Worm (Caenorhabditis elegans) whole organism, mixed stage, embryonic: ENCODE results near the gene F23B12.4.

Source experiments
- M03D4.4 ChIP-seq: sonication (generic microtip); optimal IDR thresholded peaks from 2 replicates; lab custom pipeline; 2017; ENCODE audit warnings: mild to moderate bottlenecking, missing genetic modification characterization, missing compliant biosample characterization
- blmp-1 ChIP-seq: fragments of 150-350 bp; optimal IDR thresholded peaks from 2 replicates; lab custom pipeline; 2014; ENCODE audit warnings: missing biosample characterization, missing genetic modification characterization
- ceh-39 ChIP-seq: fragments of 150-350 bp; optimal IDR thresholded peaks from 2 replicates; lab custom pipeline; 2014; ENCODE audit warnings: missing biosample characterization, missing genetic modification characterization
- ceh-43 ChIP-seq: fragments of 200-800 bp; sonication (Bioruptor generic); optimal IDR thresholded peaks from 2 replicates; lab custom pipeline; 2018; ENCODE audit warnings: mild to moderate bottlenecking, missing genetic modification characterization, moderate library complexity, missing compliant biosample characterization
- ceh-83 ChIP-seq: fragments of 200-800 bp; sonication (Bioruptor generic); optimal IDR thresholded peaks from 2 replicates; lab custom pipeline; 2018; ENCODE audit warnings: mild to moderate bottlenecking, missing genetic modification characterization, missing compliant biosample characterization
- ces-1 ChIP-seq: fragments of 150-350 bp; optimal IDR thresholded peaks from 2 replicates; lab custom pipeline; 2014; ENCODE audit warnings: missing biosample characterization, missing genetic modification reagents, missing genetic modification characterization
- cnd-1 ChIP-seq: fragments of 200-800 bp; sonication (Bioruptor generic); optimal IDR thresholded peaks from 2 replicates; lab custom pipeline; 2018; ENCODE audit warnings: mild to moderate bottlenecking, missing genetic modification characterization, missing compliant biosample characterization
- drap-1 ChIP-seq: fragments of 200-800 bp; sonication (Bioruptor generic); optimal IDR thresholded peaks from 3 replicates; lab custom pipeline; 2018; ENCODE audit warnings: mild to moderate bottlenecking, missing genetic modification characterization, missing compliant biosample characterization
- elt-1 ChIP-seq: sonication (generic microtip); optimal IDR thresholded peaks from 2 replicates; lab custom pipeline; 2017; ENCODE audit warnings: missing genetic modification characterization, mild to moderate bottlenecking, missing compliant biosample characterization, antibody characterized with exemption, moderate library complexity, borderline replicate concordance; ENCODE audit not compliant: insufficient read depth
- elt-3 ChIP-seq: fragments of 150-350 bp; optimal IDR thresholded peaks from 2 replicates; lab custom pipeline; 2014; ENCODE audit warnings: missing biosample characterization, missing genetic modification characterization
- flh-1 ChIP-seq: fragments of 200-800 bp; sonication (Bioruptor generic); optimal IDR thresholded peaks from 2 replicates; lab custom pipeline; 2018; ENCODE audit warnings: mild to moderate bottlenecking, missing genetic modification characterization, moderate library complexity, missing compliant biosample characterization
- ham-2 ChIP-seq: fragments of 200-800 bp; sonication (Bioruptor generic); optimal IDR thresholded peaks from 2 replicates; lab custom pipeline; 2018; ENCODE audit warnings: mild to moderate bottlenecking, missing genetic modification characterization, missing compliant biosample characterization
- hlh-1 ChIP-seq: fragments of 150-350 bp; optimal IDR thresholded peaks from 2 replicates; lab custom pipeline; 2014; ENCODE audit warnings: missing biosample characterization, missing genetic modification reagents, missing genetic modification characterization
- lin-13 ChIP-seq: fragments of 150-350 bp; optimal IDR thresholded peaks from 2 replicates; lab custom pipeline; 2014; ENCODE audit warnings: missing biosample characterization, missing genetic modification characterization
- lin-32 ChIP-seq: fragments of 200-800 bp; sonication (Bioruptor generic); optimal IDR thresholded peaks from 2 replicates; lab custom pipeline; 2018; ENCODE audit warnings: mild to moderate bottlenecking, missing genetic modification characterization, missing compliant biosample characterization
- lsy-2 ChIP-seq: fragments of 150-350 bp; optimal IDR thresholded peaks from 2 replicates; lab custom pipeline; 2014; ENCODE audit warnings: missing biosample characterization, missing genetic modification characterization
- mab-5 ChIP-seq: fragments of 150-350 bp; optimal IDR thresholded peaks from 2 replicates; lab custom pipeline; 2014; ENCODE audit warnings: missing biosample characterization, missing genetic modification characterization
- nhr-12 ChIP-seq: fragments of 150-350 bp; optimal IDR thresholded peaks from 2 replicates; lab custom pipeline; 2014; ENCODE audit warnings: missing biosample characterization, missing genetic modification characterization
- nhr-2 ChIP-seq: fragments of 150-350 bp; optimal IDR thresholded peaks from 2 replicates; lab custom pipeline; 2014; ENCODE audit warnings: missing biosample characterization, missing genetic modification characterization
- nhr-28 ChIP-seq: fragments of 150-350 bp; optimal IDR thresholded peaks from 2 replicates; lab custom pipeline; 2014; ENCODE audit warnings: missing biosample characterization, missing genetic modification characterization
- nhr-76 ChIP-seq: sonication (generic microtip); optimal IDR thresholded peaks from 2 replicates; lab custom pipeline; 2017; ENCODE audit warnings: missing biosample characterization, missing genetic modification characterization
- sem-2 ChIP-seq: fragments of 200-800 bp; sonication (Bioruptor generic); optimal IDR thresholded peaks from 2 replicates; lab custom pipeline; 2018; ENCODE audit warnings: mild to moderate bottlenecking, missing genetic modification characterization, missing compliant biosample characterization
- snpc-4 ChIP-seq: fragments of 150-350 bp; optimal IDR thresholded peaks from 2 replicates; lab custom pipeline; 2014; ENCODE audit warnings: missing biosample characterization, missing genetic modification characterization
- sptf-1 ChIP-seq: sonication (generic microtip); optimal IDR thresholded peaks from 2 replicates; lab custom pipeline; 2017; ENCODE audit warnings: mild to moderate bottlenecking, missing genetic modification characterization, moderate library complexity, missing compliant biosample characterization
- unc-120 ChIP-seq: sonication (generic microtip); optimal IDR thresholded peaks from 2 replicates; lab custom pipeline; 2017; ENCODE audit warnings: missing genetic modification characterization, missing compliant biosample characterization; ENCODE audit not compliant: poor library complexity, severe bottlenecking
- unc-39 ChIP-seq: fragments of 150-350 bp; optimal IDR thresholded peaks from 2 replicates; lab custom pipeline; 2014; ENCODE audit warnings: missing biosample characterization, missing genetic modification characterization
- unc-62 ChIP-seq: fragments of 150-350 bp; optimal IDR thresholded peaks from 2 replicates; lab custom pipeline; 2014; ENCODE audit warnings: missing biosample characterization, missing genetic modification reagents, missing genetic modification characterization
- zip-8 ChIP-seq: fragments of 150-350 bp; optimal IDR thresholded peaks from 2 replicates; lab custom pipeline; 2014; ENCODE audit warnings: missing biosample characterization, missing genetic modification characterization
- ztf-11 ChIP-seq: fragments of 150-350 bp; optimal IDR thresholded peaks from 2 replicates; lab custom pipeline; 2014; ENCODE audit warnings: missing biosample characterization, missing genetic modification characterization

Gene F23B12.4

DNA sequence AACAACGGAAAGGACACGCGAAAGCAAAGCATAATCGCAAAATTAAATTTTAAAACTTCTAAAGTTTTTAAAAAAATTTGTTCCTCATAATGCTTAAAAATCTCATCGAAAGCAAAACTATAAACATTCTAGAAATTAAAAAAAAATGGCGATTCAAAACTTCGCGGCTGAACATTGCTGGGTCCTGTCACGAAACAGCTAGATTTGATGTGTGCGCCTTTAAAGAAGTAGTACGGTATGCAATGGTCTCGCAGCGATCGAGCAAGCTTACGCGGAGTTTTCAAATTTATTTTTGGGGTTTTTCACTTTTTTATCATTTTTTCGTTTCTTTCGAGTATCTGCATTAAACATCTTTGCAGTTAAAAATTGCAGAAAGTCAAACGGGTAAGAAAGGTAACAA, 16.1 kb downstream of the F23B12.4 start, which contains the start of gene coh-3:
Gene coh-3 (plus strand): TSS at position 353 of the 400 bp plus-strand sequence.
- TF ChIP-seq snpc-4 (tag; lab: Kevin White, UChicago) (no peak), cnd-1 (tag; lab: Kevin White, UChicago) (no peak)

DNA sequence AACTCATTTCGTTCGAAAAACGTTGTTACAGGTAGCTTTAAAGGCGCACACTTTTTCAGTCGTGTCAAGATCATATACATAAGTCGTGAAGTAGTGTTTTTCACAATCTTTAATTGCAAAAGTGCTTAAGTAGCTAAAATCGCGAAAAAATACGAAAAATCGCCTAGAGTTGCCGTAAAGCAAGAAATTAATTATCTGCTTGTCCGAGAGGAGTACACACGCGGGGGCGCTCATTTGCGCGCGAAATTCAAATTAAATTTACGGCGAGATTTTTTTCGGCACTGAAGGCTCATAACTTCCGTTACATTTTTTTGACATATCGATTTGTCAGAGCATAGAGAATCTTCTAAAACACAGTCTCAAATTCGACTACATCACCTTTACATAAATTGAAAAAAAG, 19.2 kb downstream of the F23B12.4 start:
- TF ChIP-seq lsy-2 (tag; lab: Kevin White, UChicago): no peak
- no peak for TF ChIP-seq elt-1 (tag; lab: Kevin White, UChicago)
- no peak for TF ChIP-seq nhr-76
- no peak for TF ChIP-seq mab-5 (tag; lab: Kevin White, UChicago)
- TF ChIP-seq sptf-1 (tag; lab: Kevin White, UChicago): no peak
- no peak for TF ChIP-seq elt-3 (tag; lab: Kevin White, UChicago)
- TF ChIP-seq flh-1 (GFP tag; lab: Kevin White, UChicago): no peak

DNA sequence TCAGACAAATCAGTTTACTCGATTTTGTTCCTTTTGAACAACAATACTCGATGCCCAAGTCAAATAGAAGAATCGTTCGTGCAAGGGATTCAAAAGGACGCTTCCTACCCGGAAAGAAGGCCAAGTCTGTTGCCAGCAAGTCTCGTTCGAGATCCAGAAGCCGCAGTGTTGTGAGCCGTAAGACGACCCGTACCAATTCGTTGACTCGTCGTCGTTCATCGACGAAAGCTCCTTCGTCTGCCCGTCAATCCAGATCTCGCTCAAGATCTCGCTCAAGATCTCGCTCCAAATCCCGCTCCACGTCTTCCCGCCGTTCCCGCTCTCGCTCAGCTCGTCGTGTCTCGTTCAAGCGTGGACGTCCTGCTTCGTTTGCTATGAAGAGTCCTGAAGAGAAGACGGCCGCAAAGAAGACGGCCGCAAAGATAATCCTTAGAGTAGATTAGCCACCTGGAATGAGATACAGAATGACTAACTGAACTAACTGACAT, 19.7 kb downstream of the F23B12.4 start, which contains the start of gene F08H9.2:
Gene F08H9.2 (plus strand): TSS at position 51 of the 488 bp plus-strand sequence.
- no peak for TF ChIP-seq ceh-39 (tag; lab: Kevin White, UChicago)
- no peak for TF ChIP-seq blmp-1 (tag; lab: Kevin White, UChicago)
- TF ChIP-seq zip-8: no peak
- no peak for TF ChIP-seq ztf-11
- no peak for TF ChIP-seq ceh-83 (GFP tag; lab: Kevin White, UChicago)
- TF ChIP-seq hlh-1: no peak
- no peak for TF ChIP-seq nhr-2 (tag; lab: Kevin White, UChicago)
- TF ChIP-seq elt-1 (tag; lab: Kevin White, UChicago): no peak

DNA sequence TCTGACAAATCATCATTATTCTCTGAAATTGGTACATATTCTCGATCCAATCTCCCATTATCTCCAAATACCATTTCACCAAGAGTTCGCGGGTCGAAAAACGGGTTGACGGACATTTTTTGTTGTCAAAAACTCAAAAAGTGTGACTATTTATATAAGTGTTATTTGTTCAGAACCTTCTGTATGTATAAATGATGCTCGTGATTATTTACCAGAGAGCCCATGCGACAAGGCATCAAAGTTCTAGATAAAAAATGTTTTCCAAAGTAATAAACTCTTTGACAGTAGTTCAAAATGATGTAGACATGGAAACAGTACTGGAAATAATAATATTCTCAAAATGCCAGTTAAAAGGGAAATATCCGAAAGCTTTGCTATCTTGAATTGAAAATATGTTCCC, 21.7 kb downstream of the F23B12.4 start:
- no peak for TF ChIP-seq nhr-28
- no peak for TF ChIP-seq sptf-1 (tag; lab: Kevin White, UChicago)
- TF ChIP-seq unc-62 (GFP tag; lab: Kevin White, UChicago): no peak
- TF ChIP-seq ceh-39 (tag; lab: Kevin White, UChicago): no peak
- no peak for TF ChIP-seq ceh-43
- TF ChIP-seq ztf-11: no peak
- no peak for TF ChIP-seq blmp-1 (tag; lab: Kevin White, UChicago)

DNA sequence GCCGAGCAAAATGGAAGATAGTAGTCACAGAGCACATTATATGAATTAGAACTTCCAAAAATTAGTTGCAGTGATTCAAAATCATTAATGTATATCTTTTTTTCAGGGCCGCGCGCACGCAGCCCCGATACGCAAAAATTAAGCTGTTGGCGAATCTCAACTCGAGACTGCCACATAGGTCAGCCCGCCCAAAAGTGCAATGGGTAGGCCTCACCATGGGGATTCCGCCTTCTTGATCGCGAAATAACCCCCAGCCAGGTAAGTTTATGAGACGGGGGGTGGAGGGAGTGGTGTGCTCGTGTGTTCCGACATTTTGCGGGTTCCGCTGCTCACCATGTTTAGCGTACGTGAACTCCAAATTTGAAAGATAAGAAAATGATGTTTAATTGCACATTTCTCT, 22.1 kb downstream of the F23B12.4 start, which contains the start of gene F08H9.3:
Gene F08H9.3 (minus strand): TSS at position 252 of the 400 bp plus-strand sequence.
- TF ChIP-seq drap-1 (peak; percentile 14), cnd-1 (tag; lab: Kevin White, UChicago) (peak; percentile 7)

DNA sequence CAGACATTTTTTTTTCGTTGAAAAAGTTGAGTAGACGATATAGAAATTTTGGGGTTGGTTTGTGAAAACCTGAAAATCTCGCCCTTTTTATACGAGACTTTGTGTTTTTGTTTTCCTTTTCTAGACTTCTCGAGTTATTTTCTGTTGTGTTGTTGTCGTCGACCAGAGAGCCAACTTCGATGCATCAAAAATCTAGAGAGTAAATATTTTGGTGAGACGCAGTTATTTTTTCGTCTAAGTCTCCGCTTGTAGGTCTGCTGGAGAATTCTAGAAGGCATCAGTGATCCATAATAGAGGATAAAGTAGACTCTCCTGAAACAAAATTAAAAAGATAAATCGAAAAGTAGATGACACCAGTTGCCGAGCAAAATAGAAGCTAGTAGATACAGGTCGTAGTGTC, 23.4 kb downstream of the F23B12.4 start, which contains the start of gene F08H9.4:
Gene F08H9.4 (minus strand): TSS at position 61 of the 400 bp plus-strand sequence.
- TF ChIP-seq ham-2 (GFP tag; lab: Kevin White, UChicago): no peak
- no peak for TF ChIP-seq ceh-43
- no peak for TF ChIP-seq nhr-76
- no peak for TF ChIP-seq M03D4.4 (tag; lab: Kevin White, UChicago)
- no peak for TF ChIP-seq unc-120 (tag; lab: Kevin White, UChicago)
- no peak for TF ChIP-seq nhr-12 (tag; lab: Kevin White, UChicago)
- TF ChIP-seq sem-2 (GFP tag; lab: Kevin White, UChicago): no peak
- TF ChIP-seq lin-13 (tag; lab: Kevin White, UChicago): no peak
- no peak for TF ChIP-seq drap-1
- TF ChIP-seq ces-1: no peak
- TF ChIP-seq unc-39 (tag; lab: Kevin White, UChicago): no peak
- no peak for TF ChIP-seq lin-32
- TF ChIP-seq ceh-39 (tag; lab: Kevin White, UChicago): no peak
- TF ChIP-seq flh-1 (GFP tag; lab: Kevin White, UChicago): no peak
- TF ChIP-seq elt-1 (tag; lab: Kevin White, UChicago): no peak
- TF ChIP-seq ceh-83 (GFP tag; lab: Kevin White, UChicago): no peak
